Worm (Caenorhabditis elegans) whole organism, mixed stage, embryonic: ENCODE results near the gene Y113G7A.12.

Experiments used
- M03D4.4 ChIP-seq: sonication (generic microtip); optimal IDR thresholded peaks from 2 replicates; lab custom pipeline; 2017; ENCODE audit warnings: mild to moderate bottlenecking, missing genetic modification characterization, missing compliant biosample characterization
- bed-3 ChIP-seq: fragments of 200-800 bp; sonication (Bioruptor generic); optimal IDR thresholded peaks from 3 replicates; lab custom pipeline; 2018; ENCODE audit warnings: mild to moderate bottlenecking, missing genetic modification characterization, moderate library complexity, missing compliant biosample characterization
- blmp-1 ChIP-seq: fragments of 150-350 bp; optimal IDR thresholded peaks from 2 replicates; lab custom pipeline; 2014; ENCODE audit warnings: missing biosample characterization, missing genetic modification characterization
- ceh-39 ChIP-seq: fragments of 150-350 bp; optimal IDR thresholded peaks from 2 replicates; lab custom pipeline; 2014; ENCODE audit warnings: missing biosample characterization, missing genetic modification characterization
- ceh-43 ChIP-seq: fragments of 200-800 bp; sonication (Bioruptor generic); optimal IDR thresholded peaks from 2 replicates; lab custom pipeline; 2018; ENCODE audit warnings: mild to moderate bottlenecking, missing genetic modification characterization, moderate library complexity, missing compliant biosample characterization
- ceh-83 ChIP-seq: fragments of 200-800 bp; sonication (Bioruptor generic); optimal IDR thresholded peaks from 2 replicates; lab custom pipeline; 2018; ENCODE audit warnings: mild to moderate bottlenecking, missing genetic modification characterization, missing compliant biosample characterization
- ces-1 ChIP-seq: fragments of 150-350 bp; optimal IDR thresholded peaks from 2 replicates; lab custom pipeline; 2014; ENCODE audit warnings: missing biosample characterization, missing genetic modification reagents, missing genetic modification characterization
- cnd-1 ChIP-seq: fragments of 200-800 bp; sonication (Bioruptor generic); optimal IDR thresholded peaks from 2 replicates; lab custom pipeline; 2018; ENCODE audit warnings: mild to moderate bottlenecking, missing genetic modification characterization, missing compliant biosample characterization
- drap-1 ChIP-seq: fragments of 200-800 bp; sonication (Bioruptor generic); optimal IDR thresholded peaks from 3 replicates; lab custom pipeline; 2018; ENCODE audit warnings: mild to moderate bottlenecking, missing genetic modification characterization, missing compliant biosample characterization
- elt-1 ChIP-seq: sonication (generic microtip); optimal IDR thresholded peaks from 2 replicates; lab custom pipeline; 2017; ENCODE audit warnings: missing genetic modification characterization, mild to moderate bottlenecking, missing compliant biosample characterization, antibody characterized with exemption, moderate library complexity, borderline replicate concordance; ENCODE audit not compliant: insufficient read depth
- elt-3 ChIP-seq: fragments of 150-350 bp; optimal IDR thresholded peaks from 2 replicates; lab custom pipeline; 2014; ENCODE audit warnings: missing biosample characterization, missing genetic modification characterization
- flh-1 ChIP-seq: fragments of 200-800 bp; sonication (Bioruptor generic); optimal IDR thresholded peaks from 2 replicates; lab custom pipeline; 2018; ENCODE audit warnings: mild to moderate bottlenecking, missing genetic modification characterization, moderate library complexity, missing compliant biosample characterization
- ham-2 ChIP-seq: fragments of 200-800 bp; sonication (Bioruptor generic); optimal IDR thresholded peaks from 2 replicates; lab custom pipeline; 2018; ENCODE audit warnings: mild to moderate bottlenecking, missing genetic modification characterization, missing compliant biosample characterization
- hlh-1 ChIP-seq: fragments of 150-350 bp; optimal IDR thresholded peaks from 2 replicates; lab custom pipeline; 2014; ENCODE audit warnings: missing biosample characterization, missing genetic modification reagents, missing genetic modification characterization
- lin-13 ChIP-seq: fragments of 150-350 bp; optimal IDR thresholded peaks from 2 replicates; lab custom pipeline; 2014; ENCODE audit warnings: missing biosample characterization, missing genetic modification characterization
- lin-32 ChIP-seq: fragments of 200-800 bp; sonication (Bioruptor generic); optimal IDR thresholded peaks from 2 replicates; lab custom pipeline; 2018; ENCODE audit warnings: mild to moderate bottlenecking, missing genetic modification characterization, missing compliant biosample characterization
- lsy-2 ChIP-seq: fragments of 150-350 bp; optimal IDR thresholded peaks from 2 replicates; lab custom pipeline; 2014; ENCODE audit warnings: missing biosample characterization, missing genetic modification characterization
- mab-5 ChIP-seq: fragments of 150-350 bp; optimal IDR thresholded peaks from 2 replicates; lab custom pipeline; 2014; ENCODE audit warnings: missing biosample characterization, missing genetic modification characterization
- mep-1 ChIP-seq: fragments of 150-350 bp; optimal IDR thresholded peaks from 2 replicates; lab custom pipeline; 2017; ENCODE audit warnings: missing biosample characterization, missing genetic modification reagents, missing genetic modification characterization, inconsistent platforms
- mls-2 ChIP-seq: sonication (generic microtip); optimal IDR thresholded peaks from 2 replicates; lab custom pipeline; 2016; ENCODE audit warnings: mild to moderate bottlenecking, missing genetic modification characterization, moderate library complexity, missing compliant biosample characterization
- nhr-12 ChIP-seq: fragments of 150-350 bp; optimal IDR thresholded peaks from 2 replicates; lab custom pipeline; 2014; ENCODE audit warnings: missing biosample characterization, missing genetic modification characterization
- nhr-2 ChIP-seq: fragments of 150-350 bp; optimal IDR thresholded peaks from 2 replicates; lab custom pipeline; 2014; ENCODE audit warnings: missing biosample characterization, missing genetic modification characterization
- nhr-28 ChIP-seq: fragments of 150-350 bp; optimal IDR thresholded peaks from 2 replicates; lab custom pipeline; 2014; ENCODE audit warnings: missing biosample characterization, missing genetic modification characterization
- nhr-76 ChIP-seq: sonication (generic microtip); optimal IDR thresholded peaks from 2 replicates; lab custom pipeline; 2017; ENCODE audit warnings: missing biosample characterization, missing genetic modification characterization
- pha-4 ChIP-seq: fragments of 150-350 bp; optimal IDR thresholded peaks from 2 replicates; lab custom pipeline; 2018; ENCODE audit warnings: missing biosample characterization, missing genetic modification reagents, missing genetic modification characterization
- sem-2 ChIP-seq: fragments of 200-800 bp; sonication (Bioruptor generic); optimal IDR thresholded peaks from 2 replicates; lab custom pipeline; 2018; ENCODE audit warnings: mild to moderate bottlenecking, missing genetic modification characterization, missing compliant biosample characterization
- snpc-4 ChIP-seq: fragments of 150-350 bp; optimal IDR thresholded peaks from 2 replicates; lab custom pipeline; 2014; ENCODE audit warnings: missing biosample characterization, missing genetic modification characterization
- sptf-1 ChIP-seq: sonication (generic microtip); optimal IDR thresholded peaks from 2 replicates; lab custom pipeline; 2017; ENCODE audit warnings: mild to moderate bottlenecking, missing genetic modification characterization, moderate library complexity, missing compliant biosample characterization
- tbx-8 ChIP-seq: fragments of 200-800 bp; sonication (Bioruptor generic); optimal IDR thresholded peaks from 2 replicates; lab custom pipeline; 2018; ENCODE audit warnings: mild to moderate bottlenecking, missing genetic modification characterization, moderate library complexity, missing compliant biosample characterization
- unc-120 ChIP-seq: sonication (generic microtip); optimal IDR thresholded peaks from 2 replicates; lab custom pipeline; 2017; ENCODE audit warnings: missing genetic modification characterization, missing compliant biosample characterization; ENCODE audit not compliant: poor library complexity, severe bottlenecking
- unc-39 ChIP-seq: fragments of 150-350 bp; optimal IDR thresholded peaks from 2 replicates; lab custom pipeline; 2014; ENCODE audit warnings: missing biosample characterization, missing genetic modification characterization
- zip-8 ChIP-seq: fragments of 150-350 bp; optimal IDR thresholded peaks from 2 replicates; lab custom pipeline; 2014; ENCODE audit warnings: missing biosample characterization, missing genetic modification characterization
- ztf-11 ChIP-seq: fragments of 150-350 bp; optimal IDR thresholded peaks from 2 replicates; lab custom pipeline; 2014; ENCODE audit warnings: missing biosample characterization, missing genetic modification characterization

Y113G7A.12 gene

ce11 chrV:20142285-20142684, at the start of gene Y113G7A.12:
TSS of gene Y113G7A.12 (plus strand) at chrV:20142585.
- TF ChIP-seq sptf-1 = no peak
- TF ChIP-seq hlh-1 (tag; lab: Kevin White, UChicago) = peak; percentile 15
- TF ChIP-seq, all 35 proteins: peak for 1

- TF ChIP-seq ces-1 = peak; percentile 69
- no peak for TF ChIP-seq tbx-8 (GFP tag; lab: Kevin White, UChicago)
These were observed 48.4 kb upstream of the Y113G7A.12 start for ce11 chrV:20093940-20094339.

- no peak for TF ChIP-seq nhr-12
- no peak for TF ChIP-seq pha-4 (tag; lab: Kevin White, UChicago)
- no peak for TF ChIP-seq cnd-1 (tag; lab: Kevin White, UChicago)
- TF ChIP-seq unc-120 (tag; lab: Kevin White, UChicago) = no peak
- no peak for TF ChIP-seq nhr-76 (tag; lab: Kevin White, UChicago)
- TF ChIP-seq flh-1 (GFP tag; lab: Kevin White, UChicago) = no peak
- no peak for TF ChIP-seq sptf-1
- TF ChIP-seq ceh-83 (GFP tag; lab: Kevin White, UChicago) = no peak
- TF ChIP-seq ham-2 = no peak
- no peak for TF ChIP-seq elt-3
- TF ChIP-seq M03D4.4 = no peak
- TF ChIP-seq hlh-1 (tag; lab: Kevin White, UChicago) = no peak
- TF ChIP-seq mep-1 (tag; lab: Kevin White, UChicago) = no peak
- TF ChIP-seq tbx-8 (GFP tag; lab: Kevin White, UChicago) = no peak
- TF ChIP-seq lsy-2 (tag; lab: Kevin White, UChicago) = no peak
- TF ChIP-seq sem-2 = no peak
- TF ChIP-seq mab-5 (tag; lab: Kevin White, UChicago) = no peak
- no peak for TF ChIP-seq mls-2 (tag; lab: Kevin White, UChicago)
- no peak for TF ChIP-seq unc-39 (tag; lab: Kevin White, UChicago)
These were observed 47.5 kb upstream of the Y113G7A.12 start, which contains the start of gene nlp-69 for ce11 chrV:20094908-20095307. TSS of gene nlp-69 (minus strand) at chrV:20095008.

- TF ChIP-seq snpc-4 (tag; lab: Kevin White, UChicago) (no peak), ztf-11 (no peak), ceh-39 (tag; lab: Kevin White, UChicago) (no peak), unc-120 (tag; lab: Kevin White, UChicago) (no peak)
These were observed 45.2 kb upstream of the Y113G7A.12 start for ce11 chrV:20097164-20097563.

- no peak for TF ChIP-seq ces-1
- no peak for TF ChIP-seq unc-120 (tag; lab: Kevin White, UChicago)
- TF ChIP-seq ceh-83 (GFP tag; lab: Kevin White, UChicago) = no peak
- no peak for TF ChIP-seq elt-1 (tag; lab: Kevin White, UChicago)
- no peak for TF ChIP-seq ztf-11
- no peak for TF ChIP-seq M03D4.4
- no peak for TF ChIP-seq sptf-1
- no peak for TF ChIP-seq bed-3 (GFP tag; lab: Kevin White, UChicago)
- no peak for TF ChIP-seq nhr-76 (tag; lab: Kevin White, UChicago)
- no peak for TF ChIP-seq ceh-43 (GFP tag; lab: Kevin White, UChicago)
- no peak for TF ChIP-seq nhr-12
- TF ChIP-seq nhr-2 (tag; lab: Kevin White, UChicago) = no peak
- TF ChIP-seq sem-2 = no peak
- TF ChIP-seq nhr-28 = no peak
- TF ChIP-seq lin-13 = no peak
- TF ChIP-seq mls-2 (tag; lab: Kevin White, UChicago) = no peak
- no peak for TF ChIP-seq tbx-8 (GFP tag; lab: Kevin White, UChicago)
These were observed 38.0 kb upstream of the Y113G7A.12 start for ce11 chrV:20104417-20104816.

- TF ChIP-seq elt-1 (tag; lab: Kevin White, UChicago) = no peak
- TF ChIP-seq mep-1 (tag; lab: Kevin White, UChicago) = no peak
- no peak for TF ChIP-seq sem-2
- TF ChIP-seq zip-8 (tag; lab: Kevin White, UChicago) = no peak
- TF ChIP-seq tbx-8 (GFP tag; lab: Kevin White, UChicago) = no peak
- TF ChIP-seq ztf-11 = no peak
- TF ChIP-seq lin-13 = no peak
- no peak for TF ChIP-seq cnd-1 (tag; lab: Kevin White, UChicago)
- TF ChIP-seq blmp-1 = no peak
- TF ChIP-seq ham-2 = no peak
- TF ChIP-seq pha-4 (tag; lab: Kevin White, UChicago) = no peak
- no peak for TF ChIP-seq nhr-76 (tag; lab: Kevin White, UChicago)
- no peak for TF ChIP-seq ceh-43 (GFP tag; lab: Kevin White, UChicago)
- no peak for TF ChIP-seq nhr-28
- no peak for TF ChIP-seq bed-3 (GFP tag; lab: Kevin White, UChicago)
- TF ChIP-seq lin-32 (GFP tag; lab: Kevin White, UChicago) = no peak
- TF ChIP-seq drap-1 (GFP tag; lab: Kevin White, UChicago) = no peak
These were observed 37.1 kb upstream of the Y113G7A.12 start for ce11 chrV:20105210-20105793.
